Fruit fly (Drosophila melanogaster) S2 (cell line): Measurements from ENCODE around the gene CG7966.

Source experiments
- CG8478 ChIP-seq: fragments of >200 bp; optimal IDR thresholded peaks from 2 replicates; lab custom pipeline; 2018
- CTCF ChIP-seq, 2 experiments: fragments of >200 bp; optimal IDR thresholded peaks; 2 replicates each; lab custom pipeline; 2018

- TF ChIP-seq CG8478 (lab: Kevin White, UChicago), result no peak
- no peak for TF ChIP-seq CTCF (optimal IDR thresholded peaks at IDR 0.05; lab: Kevin White, UChicago)
Measured at dm6 chr3R:13073174-13073573, 21.9 kb upstream of the CG7966 start.
